Worm (Caenorhabditis elegans) whole organism, L4 larva: ENCODE measurements around the gene C45B2.2.

Source experiments
- F26F4.8 ChIP-seq: fragments of 200-800 bp; sonication (Bioruptor generic); conservative IDR thresholded peaks from 2 replicates; pipeline ENCODE4 v1.3.6; 2022; ENCODE audit warnings: missing genetic modification characterization, missing compliant biosample characterization
- F37D6.2 ChIP-seq: sonication (generic microtip); optimal IDR thresholded peaks from 2 replicates; lab custom pipeline; 2016; ENCODE audit warnings: mild to moderate bottlenecking, missing genetic modification characterization, missing compliant biosample characterization
- T26A8.4 ChIP-seq: fragments of 200-800 bp; sonication (Bioruptor generic); IDR thresholded peaks from 2 replicates; pipeline ENCODE4 v1.3.6; 2022; ENCODE audit warnings: missing genetic modification characterization, missing compliant biosample characterization
- Y105C5A.15 ChIP-seq: fragments of 200-800 bp; sonication (Bioruptor generic); IDR thresholded peaks from 2 replicates; pipeline ENCODE4 v1.3.6; 2022; ENCODE audit warnings: missing genetic modification characterization, missing compliant biosample characterization
- Y48G9A.11 ChIP-seq: fragments of 200-800 bp; sonication (Bioruptor generic); IDR thresholded peaks from 2 replicates; pipeline ENCODE4 v1.3.6; 2022; ENCODE audit warnings: missing genetic modification reagents, missing genetic modification characterization, missing compliant biosample characterization
- ZK546.5 ChIP-seq, 2 experiments: sonication (generic microtip); optimal IDR thresholded peaks; 2 replicates each; lab custom pipeline; 2017; ENCODE audit warnings: missing biosample characterization in 2 of 2, missing genetic modification characterization in 2 of 2
- aly-2 ChIP-seq: sonication (generic microtip); optimal IDR thresholded peaks from 2 replicates; lab custom pipeline; 2018; ENCODE audit warnings: missing biosample characterization, missing genetic modification characterization
- arid-1 ChIP-seq: fragments of 200-800 bp; sonication (Bioruptor generic); conservative IDR thresholded peaks from 2 replicates; pipeline ENCODE4 v1.3.6; 2022; ENCODE audit warnings: missing genetic modification reagents, missing genetic modification characterization, missing compliant biosample characterization
- ces-1 ChIP-seq: fragments of 150-350 bp; sonication (generic microtip); optimal IDR thresholded peaks from 4 replicates; lab custom pipeline; 2014; ENCODE audit warnings: missing biosample characterization, missing genetic modification reagents, missing genetic modification characterization
- cey-2 ChIP-seq: sonication (generic microtip); optimal IDR thresholded peaks from 3 replicates; lab custom pipeline; 2017; ENCODE audit warnings: missing genetic modification characterization, mild to moderate bottlenecking, missing compliant biosample characterization, antibody characterized with exemption, borderline replicate concordance; ENCODE audit not compliant: insufficient read depth
- ctbp-1 ChIP-seq: fragments of 200-800 bp; sonication (Bioruptor generic); IDR thresholded peaks from 2 replicates; pipeline ENCODE4 v1.3.6; 2022; ENCODE audit warnings: missing genetic modification reagents, missing genetic modification characterization, missing compliant biosample characterization
- daf-12 ChIP-seq: fragments of 150-350 bp; optimal IDR thresholded peaks from 2 replicates; lab custom pipeline; 2014; ENCODE audit warnings: missing biosample characterization, missing genetic modification reagents, missing genetic modification characterization
- daf-16 ChIP-seq, 3 experiments: sonication (generic microtip); optimal IDR thresholded peaks; 2 replicates each; lab custom pipeline; 2016 to 2017; ENCODE audit warnings: missing genetic modification characterization in 3 of 3, missing genetic modification reagents in 3 of 3, mild to moderate bottlenecking in 2 of 3, missing compliant biosample characterization in 2 of 3, missing biosample characterization in 1 of 3, moderate library complexity in 1 of 3
- daf-8 ChIP-seq: fragments of 200-800 bp; sonication (Bioruptor generic); IDR thresholded peaks from 2 replicates; pipeline ENCODE4 v1.3.6; 2022; ENCODE audit warnings: missing genetic modification characterization, missing compliant biosample characterization
- dmd-6 ChIP-seq: fragments of 200-800 bp; sonication (Bioruptor generic); IDR thresholded peaks from 2 replicates; pipeline ENCODE4 v1.3.6; 2022; ENCODE audit warnings: missing genetic modification reagents, missing genetic modification characterization, missing compliant biosample characterization
- dpl-1 ChIP-seq: fragments of 150-350 bp; optimal IDR thresholded peaks from 2 replicates; lab custom pipeline; 2014; ENCODE audit warnings: missing biosample characterization, missing genetic modification reagents, missing genetic modification characterization
- dve-1 ChIP-seq: sonication (generic microtip); optimal IDR thresholded peaks from 2 replicates; lab custom pipeline; 2017; ENCODE audit warnings: antibody characterized with exemption, mild to moderate bottlenecking, missing genetic modification characterization, missing compliant biosample characterization; ENCODE audit not compliant: insufficient read depth
- egl-27 ChIP-seq: sonication (generic microtip); optimal IDR thresholded peaks from 3 replicates; lab custom pipeline; 2017; ENCODE audit warnings: missing biosample characterization, missing genetic modification reagents, missing genetic modification characterization
- fkh-10 ChIP-seq: fragments of 150-350 bp; optimal IDR thresholded peaks from 2 replicates; lab custom pipeline; 2014; ENCODE audit warnings: missing biosample characterization, missing genetic modification reagents, missing genetic modification characterization
- hif-1 ChIP-seq, 2 experiments: sonication (generic microtip); optimal IDR thresholded peaks; 2 replicates each; lab custom pipeline; 2016 to 2017; ENCODE audit warnings: missing compliant biosample characterization in 2 of 2, missing genetic modification characterization in 2 of 2, missing genetic modification reagents in 2 of 2, missing genotype in 2 of 2, mild to moderate bottlenecking in 1 of 2
- jun-1 ChIP-seq: fragments of 150-350 bp; optimal IDR thresholded peaks from 2 replicates; lab custom pipeline; 2014; ENCODE audit warnings: missing biosample characterization, missing genetic modification reagents, missing genetic modification characterization
- lin-1 ChIP-seq: fragments of 200-800 bp; sonication (Bioruptor generic); IDR thresholded peaks from 2 replicates; pipeline ENCODE4 v1.3.6; 2022; ENCODE audit warnings: missing genetic modification reagents, missing genetic modification characterization, missing compliant biosample characterization
- lin-39 ChIP-seq: fragments of 150-350 bp; optimal IDR thresholded peaks from 2 replicates; lab custom pipeline; 2014; ENCODE audit warnings: missing biosample characterization, missing genetic modification reagents, missing genetic modification characterization
- lsy-2 ChIP-seq, 2 experiments: fragments of 150-350 bp in 1 of 2; sonication (generic microtip) in 1 of 2; optimal IDR thresholded peaks; 2 replicates each; lab custom pipeline; 2014 to 2017; ENCODE audit warnings: missing biosample characterization in 2 of 2, missing genetic modification characterization in 2 of 2
- madf-5 ChIP-seq, 2 experiments: fragments of 200-800 bp; sonication (Bioruptor generic); IDR thresholded peaks; 2 replicates each; pipeline ENCODE4 v1.3.6; 2022; ENCODE audit warnings: missing compliant biosample characterization in 2 of 2, missing genetic modification characterization in 2 of 2
- mdl-1 ChIP-seq, 2 experiments: fragments of 150-350 bp in 1 of 2; sonication (generic microtip) in 1 of 2; optimal IDR thresholded peaks; 2 replicates each; lab custom pipeline; 2014 to 2017; ENCODE audit warnings: missing biosample characterization in 2 of 2, missing genetic modification characterization in 2 of 2
- mdt-29 ChIP-seq: fragments of 200-800 bp; sonication (Bioruptor generic); IDR thresholded peaks from 2 replicates; pipeline ENCODE4 v1.3.6; 2022; ENCODE audit warnings: missing genetic modification reagents, missing genetic modification characterization, missing compliant biosample characterization
- mep-1 ChIP-seq: fragments of 150-350 bp; sonication (generic microtip); optimal IDR thresholded peaks from 3 replicates; lab custom pipeline; 2014; ENCODE audit warnings: missing biosample characterization, missing genetic modification characterization
- nhr-111 ChIP-seq: fragments of 200-800 bp; sonication (Bioruptor generic); optimal IDR thresholded peaks from 2 replicates; lab custom pipeline; 2018; ENCODE audit warnings: mild to moderate bottlenecking, missing genetic modification characterization, missing compliant biosample characterization
- nhr-237 ChIP-seq: sonication (generic microtip); optimal IDR thresholded peaks from 2 replicates; lab custom pipeline; 2017; ENCODE audit warnings: missing biosample characterization, missing genetic modification characterization
- nhr-76 ChIP-seq: fragments of 150-350 bp; optimal IDR thresholded peaks from 2 replicates; lab custom pipeline; 2014; ENCODE audit warnings: missing biosample characterization, missing genetic modification characterization
- nhr-77 ChIP-seq: fragments of 150-350 bp; optimal IDR thresholded peaks from 2 replicates; lab custom pipeline; 2014; ENCODE audit warnings: missing biosample characterization, missing genetic modification characterization
- php-3 ChIP-seq: fragments of 200-800 bp; sonication (Bioruptor generic); IDR thresholded peaks from 2 replicates; pipeline ENCODE4 v1.3.6; 2022; ENCODE audit warnings: missing genetic modification reagents, missing genetic modification characterization, missing compliant biosample characterization
- sdz-12 ChIP-seq: fragments of 200-800 bp; sonication (Bioruptor generic); optimal IDR thresholded peaks from 2 replicates; lab custom pipeline; 2018; ENCODE audit warnings: mild to moderate bottlenecking, missing genetic modification characterization, missing compliant biosample characterization
- set-16 ChIP-seq: fragments of 200-800 bp; sonication (Bioruptor generic); IDR thresholded peaks from 2 replicates; pipeline ENCODE4 v1.3.6; 2022; ENCODE audit warnings: missing genetic modification reagents, missing genetic modification characterization, missing compliant biosample characterization
- snpc-1.2 ChIP-seq: fragments of 200-800 bp; sonication (Bioruptor generic); IDR thresholded peaks from 2 replicates; pipeline ENCODE4 v1.3.6; 2022; ENCODE audit warnings: missing genetic modification reagents, missing genetic modification characterization, missing compliant biosample characterization
- snpc-4 ChIP-seq: fragments of 150-350 bp; optimal IDR thresholded peaks from 2 replicates; lab custom pipeline; 2014; ENCODE audit warnings: missing biosample characterization, missing genetic modification characterization
- spr-1 ChIP-seq: sonication (generic microtip); optimal IDR thresholded peaks from 2 replicates; lab custom pipeline; 2016; ENCODE audit warnings: mild to moderate bottlenecking, missing genetic modification characterization, missing compliant biosample characterization
- spr-3 ChIP-seq: fragments of 200-800 bp; sonication (Bioruptor generic); optimal IDR thresholded peaks from 2 replicates; lab custom pipeline; 2018; ENCODE audit warnings: mild to moderate bottlenecking, missing genetic modification characterization, missing compliant biosample characterization
- tra-1 ChIP-seq: fragments of 200-800 bp; sonication (Bioruptor generic); IDR thresholded peaks from 2 replicates; pipeline ENCODE4 v1.3.6; 2022; ENCODE audit warnings: missing genetic modification reagents, missing genetic modification characterization, missing compliant biosample characterization
- unc-130 ChIP-seq: sonication (generic microtip); optimal IDR thresholded peaks from 2 replicates; lab custom pipeline; 2016; ENCODE audit warnings: missing genetic modification reagents, missing genetic modification characterization, missing compliant biosample characterization
- unc-62 ChIP-seq, 3 experiments: fragments of 150-350 bp in 1 of 3; sonication (generic microtip); optimal IDR thresholded peaks in 2 of 3; peaks in 1 of 3; 1 replicate in 1 of 3; 2 replicates in 2 of 3; lab custom pipeline; 2014 to 2017; ENCODE audit warnings: missing biosample characterization in 3 of 3, missing genetic modification characterization in 3 of 3, missing genetic modification reagents in 3 of 3, missing genotype in 1 of 3
- vab-7 ChIP-seq: fragments of 200-800 bp; sonication (Bioruptor generic); IDR thresholded peaks from 2 replicates; pipeline ENCODE4 v1.3.6; 2022; ENCODE audit warnings: missing genetic modification reagents, missing genetic modification characterization, missing compliant biosample characterization
- zag-1 ChIP-seq: fragments of 150-350 bp; optimal IDR thresholded peaks from 2 replicates; lab custom pipeline; 2014; ENCODE audit warnings: missing biosample characterization, missing genetic modification characterization
- zfp-3 ChIP-seq: fragments of 200-800 bp; sonication (Bioruptor generic); conservative IDR thresholded peaks from 2 replicates; pipeline ENCODE4 v1.3.6; 2022; ENCODE audit warnings: missing genetic modification reagents, missing genetic modification characterization, missing compliant biosample characterization
- ztf-11 ChIP-seq: fragments of 150-350 bp; optimal IDR thresholded peaks from 2 replicates; lab custom pipeline; 2014; ENCODE audit warnings: missing biosample characterization, missing genetic modification characterization

The C45B2.2 gene

ce11 chrX:6057580-6058305, 26.8 kb upstream of the C45B2.2 start, which contains the start of gene gln-1 (continued):
- no peak for TF ChIP-seq daf-16 (GFP tag; optimal IDR thresholded peaks at IDR 0.05; lab: Kevin White, UChicago)
- peak; percentile 67 for TF ChIP-seq daf-16 (tag; optimal IDR thresholded peaks at IDR 0.05; lab: Kevin White, UChicago)
- peak; percentile 45 for TF ChIP-seq nhr-77
- TF ChIP-seq jun-1 (tag; lab: Kevin White, UChicago): no peak

- no peak for TF ChIP-seq ztf-11 (tag; lab: Kevin White, UChicago)
- no peak for TF ChIP-seq T26A8.4
- TF ChIP-seq arid-1: no peak
- no peak for TF ChIP-seq lin-1 (GFP tag; lab: Robert Waterston, UW)
- no peak for TF ChIP-seq Y105C5A.15 (GFP tag; lab: Robert Waterston, UW)
- TF ChIP-seq sdz-12 (GFP tag; lab: Kevin White, UChicago): no peak
- TF ChIP-seq unc-62 (GFP tag; optimal IDR thresholded peaks at IDR 0.05 in 1 of 2; lab: Kevin White, UChicago): peak in 1 of 2 experiments; percentile 92
- TF ChIP-seq unc-62 (tag; optimal IDR thresholded peaks at IDR 0.05; lab: Kevin White, UChicago): no peak
- TF ChIP-seq F26F4.8 (GFP tag; lab: Robert Waterston, UW): no peak
- TF ChIP-seq ctbp-1 (GFP tag; lab: Robert Waterston, UW): no peak
- TF ChIP-seq jun-1 (tag; lab: Kevin White, UChicago): no peak
- no peak for TF ChIP-seq aly-2
- no peak for TF ChIP-seq F37D6.2 (tag; lab: Kevin White, UChicago)
- TF ChIP-seq cey-2: no peak
- no peak for TF ChIP-seq lsy-2 (tag; optimal IDR thresholded peaks at IDR 0.05; lab: Kevin White, UChicago)
- no peak for TF ChIP-seq mdt-29 (GFP tag; lab: Robert Waterston, UW)
- TF ChIP-seq mep-1 (tag; lab: Kevin White, UChicago): peak; percentile 12
- TF ChIP-seq nhr-237 (tag; lab: Kevin White, UChicago): no peak
- TF ChIP-seq Y48G9A.11 (GFP tag; lab: Robert Waterston, UW): no peak
- no peak for TF ChIP-seq php-3 (GFP tag; lab: Robert Waterston, UW)
- no peak for TF ChIP-seq nhr-111 (GFP tag; lab: Kevin White, UChicago)
- TF ChIP-seq mdl-1 (tag; optimal IDR thresholded peaks at IDR 0.05; lab: Kevin White, UChicago): no peak
- no peak for TF ChIP-seq daf-8 (GFP tag; lab: Robert Waterston, UW)
- TF ChIP-seq hif-1 (tag; optimal IDR thresholded peaks at IDR 0.05; lab: Kevin White, UChicago): no peak
- TF ChIP-seq snpc-1.2 (GFP tag; lab: Robert Waterston, UW): no peak
- TF ChIP-seq ZK546.5 (tag; optimal IDR thresholded peaks at IDR 0.05; lab: Kevin White, UChicago): no peak
- TF ChIP-seq fkh-10: no peak
- TF ChIP-seq snpc-4 (tag; lab: Kevin White, UChicago): no peak
- TF ChIP-seq ces-1 (GFP tag; lab: Kevin White, UChicago): no peak
- TF ChIP-seq nhr-76: no peak
- TF ChIP-seq spr-1: no peak
- TF ChIP-seq lin-39: no peak
- no peak for TF ChIP-seq dpl-1 (GFP tag; lab: Kevin White, UChicago)
- TF ChIP-seq unc-130 (GFP tag; lab: Kevin White, UChicago): no peak
- TF ChIP-seq vab-7: no peak
- TF ChIP-seq daf-12: no peak
- TF ChIP-seq spr-3 (GFP tag; lab: Kevin White, UChicago): no peak
- TF ChIP-seq egl-27 (tag; lab: Kevin White, UChicago): no peak
- TF ChIP-seq dmd-6 (GFP tag; lab: Robert Waterston, UW): peak; percentile 55
- no peak for TF ChIP-seq zag-1
- TF ChIP-seq dve-1 (tag; lab: Kevin White, UChicago): peak; percentile 72
- no peak for TF ChIP-seq zfp-3 (GFP tag; lab: Robert Waterston, UW)
- TF ChIP-seq daf-16 (GFP tag; optimal IDR thresholded peaks at IDR 0.05; lab: Kevin White, UChicago): no peak
- TF ChIP-seq daf-16 (tag; optimal IDR thresholded peaks at IDR 0.05; lab: Kevin White, UChicago): peak; percentile 88
- TF ChIP-seq tra-1: no peak
- TF ChIP-seq madf-5 (GFP tag; IDR thresholded peaks at IDR 0.05; lab: Robert Waterston, UW): no peak
- no peak for TF ChIP-seq set-16 (GFP tag; lab: Robert Waterston, UW)
Observed at ce11 chrX:6059163-6059782, 25.3 kb upstream of the C45B2.2 start.
